Worm (Caenorhabditis elegans): Measurements from ENCODE around the gene sup-37.
"Not testable (repeated sequence)": the region's sequence is repeated elsewhere in the genome, so short reads cannot be mapped to it uniquely, and the experiment has no call there.

sup-37 gene

DNA sequence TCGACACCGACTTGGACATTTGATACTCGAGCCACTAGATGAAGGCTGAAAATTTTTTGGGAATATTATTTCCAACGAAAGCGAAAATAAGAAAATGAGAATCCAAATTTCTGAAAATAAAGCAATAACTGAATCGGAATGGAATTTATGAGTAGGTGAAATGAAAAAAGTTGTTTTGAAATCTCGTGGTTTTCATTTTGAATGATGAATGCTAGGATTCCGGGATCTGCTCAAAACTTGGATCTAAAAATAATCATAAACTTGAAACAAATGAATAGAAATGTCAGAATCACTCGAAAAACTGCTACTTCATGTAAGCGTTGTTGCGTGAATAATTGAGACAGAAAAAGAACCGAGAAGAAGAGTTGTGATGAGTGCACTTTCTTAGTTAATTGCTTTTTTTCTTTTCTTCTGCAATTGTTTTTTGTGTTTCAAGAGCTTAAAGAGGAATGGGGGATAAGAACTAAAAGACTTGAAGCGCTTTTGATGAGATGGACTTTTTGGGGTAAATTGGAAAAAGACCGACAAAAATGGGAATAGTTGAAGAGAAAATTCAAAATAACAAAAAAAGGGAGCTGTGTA lies 14.7 kb downstream of the sup-37 start, which contains the start of gene magu-2:
TSS of gene magu-2 (minus strand) at position 51 of the 582 bp plus-strand sequence.
- TF ChIP-seq lin-14 (GFP tag; optimal IDR thresholded peaks at IDR 0.05) (peak; percentile 55), xbp-1 (tag; optimal IDR thresholded peaks at IDR 0.05) (no peak), fkh-10 (GFP tag; optimal IDR thresholded peaks at IDR 0.05) (peak; percentile 84)

DNA sequence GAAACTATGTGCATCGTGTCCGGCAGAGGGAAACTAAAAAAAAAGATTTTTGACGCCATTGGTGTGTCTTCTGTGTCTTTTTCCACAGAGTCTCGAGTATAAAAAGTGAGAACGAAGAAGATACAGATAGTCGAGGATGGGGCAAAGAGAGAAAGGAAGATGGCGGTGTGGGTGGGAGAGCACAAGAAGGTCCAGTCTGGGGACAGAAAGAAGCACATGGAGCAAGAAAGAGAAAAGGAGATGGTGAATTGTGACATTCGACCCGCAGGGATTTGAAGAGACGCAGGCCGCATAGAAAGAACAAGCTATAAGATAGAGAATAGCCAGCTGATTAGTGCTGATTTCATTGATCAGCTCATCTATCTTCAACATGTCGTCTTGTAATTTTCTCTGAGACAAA lies 15.9 kb downstream of the sup-37 start:
- peak; percentile 27 for TF ChIP-seq snu-23 (GFP tag; optimal IDR thresholded peaks at IDR 0.05)
- no peak for TF ChIP-seq sup-37 (GFP tag; optimal IDR thresholded peaks at IDR 0.05)
- TF ChIP-seq lsy-2 (tag; optimal IDR thresholded peaks at IDR 0.05) = peak in 1 of 2 experiments; percentile 8
- peak; percentile 25 for TF ChIP-seq lin-39 (tag; optimal IDR thresholded peaks at IDR 0.05)
- no peak for TF ChIP-seq fkh-8 (tag; optimal IDR thresholded peaks at IDR 0.05)
- TF ChIP-seq efl-1 (optimal IDR thresholded peaks at IDR 0.05) = peak in 1 of 2 experiments; percentile 3
- no peak for TF ChIP-seq efl-1 (GFP tag; optimal IDR thresholded peaks at IDR 0.05 in 1 of 2)
- peak; percentile 5 for TF ChIP-seq nhr-11 (tag; optimal IDR thresholded peaks at IDR 0.05)
- TF ChIP-seq nhr-19 (GFP tag; conservative IDR thresholded peaks at IDR 0.05) = peak; percentile 47
- peak; percentile 8 for TF ChIP-seq swsn-7 (tag; optimal IDR thresholded peaks at IDR 0.05)
- peak; percentile 89 for TF ChIP-seq lin-14 (GFP tag; optimal IDR thresholded peaks at IDR 0.05)
- peak; percentile 66 for TF ChIP-seq nhr-71 (tag; optimal IDR thresholded peaks at IDR 0.05)
- TF ChIP-seq nhr-20 (tag; optimal IDR thresholded peaks at IDR 0.05) = peak; percentile 47
- no peak for TF ChIP-seq nhr-76 (tag; optimal IDR thresholded peaks at IDR 0.05)
- peak; percentile 56 for TF ChIP-seq rnt-1 (tag; optimal IDR thresholded peaks at IDR 0.05)

DNA sequence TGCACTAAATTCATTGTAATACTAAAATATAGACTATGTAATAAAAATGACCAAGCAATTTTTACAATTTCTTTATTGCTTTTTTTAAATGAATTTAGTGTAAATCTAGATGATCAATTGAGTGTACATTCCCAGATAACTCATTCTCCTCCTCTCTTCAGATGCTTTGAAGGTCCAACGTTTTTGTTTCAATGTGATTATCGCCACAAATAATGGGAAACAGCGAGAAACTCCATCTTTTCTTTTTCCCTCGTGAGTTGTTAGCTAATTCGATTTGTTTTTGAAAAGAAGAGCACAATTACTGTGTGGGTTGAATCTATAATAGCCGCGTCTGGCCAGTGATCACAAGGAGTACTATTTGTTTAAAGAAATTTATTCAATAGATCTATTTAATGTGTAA lies 18.7 kb downstream of the sup-37 start:
- TF ChIP-seq tlp-1 (tag; optimal IDR thresholded peaks at IDR 0.05) = no peak
- TF ChIP-seq ces-1 (GFP tag; optimal IDR thresholded peaks at IDR 0.05) = peak; percentile 81
- no peak for TF ChIP-seq ceh-63 (GFP tag; optimal IDR thresholded peaks at IDR 0.05)
- no peak for TF ChIP-seq mep-1 (tag; optimal IDR thresholded peaks at IDR 0.05)
- TF ChIP-seq egl-13 (tag; optimal IDR thresholded peaks at IDR 0.05) = no peak
- no peak for TF ChIP-seq nhr-19 (GFP tag; conservative IDR thresholded peaks at IDR 0.05)
- TF ChIP-seq zag-1 (tag; optimal IDR thresholded peaks at IDR 0.05) = no peak
- peak; percentile 80 for TF ChIP-seq tbx-2 (tag; optimal IDR thresholded peaks at IDR 0.05)
- no peak for TF ChIP-seq alr-1 (tag; optimal IDR thresholded peaks at IDR 0.05; ENCODE audit: borderline replicate concordance)
- TF ChIP-seq lin-35 (GFP tag; optimal IDR thresholded peaks at IDR 0.05) = no peak
- TF ChIP-seq efl-3 (GFP tag; optimal IDR thresholded peaks at IDR 0.05) = no peak
- TF ChIP-seq nhr-20 (tag; optimal IDR thresholded peaks at IDR 0.05) = no peak
- TF ChIP-seq dpl-1 (GFP tag; optimal IDR thresholded peaks at IDR 0.05) = no peak
- TF ChIP-seq ama-1 (optimal IDR thresholded peaks at IDR 0.05) = no peak
- peak; percentile 40 for TF ChIP-seq nhr-71 (tag; optimal IDR thresholded peaks at IDR 0.05)
- TF ChIP-seq hlh-4 (tag; optimal IDR thresholded peaks at IDR 0.05) = no peak
- TF ChIP-seq xbp-1 (tag; optimal IDR thresholded peaks at IDR 0.05) = no peak
- TF ChIP-seq mef-2 (tag; optimal IDR thresholded peaks at IDR 0.05) = no peak
- no peak for TF ChIP-seq lsy-2 (tag; optimal IDR thresholded peaks at IDR 0.05)
- TF ChIP-seq lin-14 (GFP tag; optimal IDR thresholded peaks at IDR 0.05) = peak; percentile 78
- TF ChIP-seq pag-3 (tag; optimal IDR thresholded peaks at IDR 0.05; ENCODE audit: borderline replicate concordance, insufficient read depth) = no peak

DNA sequence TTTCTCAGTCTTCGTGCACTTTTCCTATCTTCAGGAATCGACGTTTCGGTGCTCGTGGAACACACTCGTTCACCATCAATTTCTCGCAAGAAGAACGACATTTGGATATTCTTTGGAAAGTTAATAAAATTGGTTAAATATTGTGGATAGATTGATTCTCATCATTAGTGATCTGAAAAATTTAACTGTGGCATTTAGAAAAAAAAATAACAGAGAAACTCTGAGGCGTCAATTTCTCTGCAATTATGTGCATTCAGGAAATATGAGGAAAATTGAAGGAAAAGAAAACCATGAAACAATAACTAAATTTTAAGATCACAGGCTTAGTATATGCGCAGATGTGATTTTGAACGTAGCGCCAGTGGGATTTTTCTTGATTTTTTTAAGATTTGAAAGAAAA lies 33.5 kb downstream of the sup-37 start, which contains the start of gene rpm-1:
TSS of gene rpm-1 (minus strand) at position 101 of the 400 bp plus-strand sequence.
- not testable (repeated sequence) for TF ChIP-seq nhr-28, rnt-1, unc-86 (tag; optimal IDR thresholded peaks at IDR 0.05)

DNA sequence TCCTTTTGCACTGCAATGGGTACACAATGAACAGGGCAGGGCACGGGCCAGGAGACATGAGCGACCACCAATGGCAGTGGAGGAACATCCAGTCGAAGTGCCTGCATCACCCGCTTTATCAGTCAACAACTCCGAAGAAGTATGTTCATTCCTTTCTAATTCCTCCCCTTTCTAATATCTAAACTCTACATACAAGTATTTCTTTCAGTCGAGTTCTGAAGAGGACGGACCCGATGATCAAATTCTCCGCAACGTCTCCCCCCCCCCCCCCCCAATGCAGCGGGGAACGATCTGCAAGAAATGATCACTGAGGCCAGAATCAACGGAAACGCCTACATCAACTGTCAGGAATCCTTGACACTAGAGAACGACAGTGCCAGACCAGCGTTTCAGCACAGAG lies 49.0 kb downstream of the sup-37 start, which contains the start of gene F07B7.7:
TSS of gene F07B7.7 (plus strand) at position 301 of the 400 bp plus-strand sequence.
- not testable (repeated sequence) for TF ChIP-seq egl-13, mdl-1, fkh-8 (tag; optimal IDR thresholded peaks at IDR 0.05)

Measured in whole organism, L1 larva.